Worm (Caenorhabditis elegans): ENCODE measurements around the gene Y70C5C.1.

DNA sequence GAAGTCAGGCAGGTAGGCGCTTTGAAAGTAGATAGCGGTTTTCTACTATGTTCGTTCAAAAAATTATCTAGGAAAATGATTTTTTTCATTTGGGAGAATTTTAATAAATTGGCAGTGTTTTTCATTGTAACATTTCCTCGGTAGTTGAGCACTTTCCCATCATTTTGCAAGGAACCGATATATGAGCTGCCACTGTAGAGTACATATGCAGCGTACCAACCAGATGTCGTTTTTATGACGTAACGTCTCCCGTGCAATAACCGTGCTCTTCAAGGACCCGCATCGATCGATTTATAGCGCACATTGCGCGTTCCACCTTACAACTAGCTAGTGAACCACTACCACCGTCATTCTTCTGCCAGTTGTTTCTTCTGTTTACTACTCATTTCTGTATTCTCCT, 42.1 kb downstream of the Y70C5C.1 start, which contains the start of gene T25E12.6:
- TF ChIP-seq grh-1 (GFP tag; IDR thresholded peaks at IDR 0.05) (no peak), fkh-10 (GFP tag; optimal IDR thresholded peaks at IDR 0.05) (no peak), nhr-76 (tag; optimal IDR thresholded peaks at IDR 0.05) (no peak), snu-23 (GFP tag; optimal IDR thresholded peaks at IDR 0.05) (no peak), zip-4 (GFP tag; optimal IDR thresholded peaks at IDR 0.05) (no peak), alr-1 (tag; optimal IDR thresholded peaks at IDR 0.05; ENCODE audit: borderline replicate concordance) (no peak), hpl-2 (GFP tag; optimal IDR thresholded peaks at IDR 0.05) (no peak), skn-1 (tag; optimal IDR thresholded peaks at IDR 0.05) (no peak), dsc-1 (tag; optimal IDR thresholded peaks at IDR 0.05) (no peak), C04F5.9 (tag; optimal IDR thresholded peaks at IDR 0.05) (no peak)
